Worm (Caenorhabditis elegans): Measurements from ENCODE around the gene heh-1.

heh-1 gene

DNA sequence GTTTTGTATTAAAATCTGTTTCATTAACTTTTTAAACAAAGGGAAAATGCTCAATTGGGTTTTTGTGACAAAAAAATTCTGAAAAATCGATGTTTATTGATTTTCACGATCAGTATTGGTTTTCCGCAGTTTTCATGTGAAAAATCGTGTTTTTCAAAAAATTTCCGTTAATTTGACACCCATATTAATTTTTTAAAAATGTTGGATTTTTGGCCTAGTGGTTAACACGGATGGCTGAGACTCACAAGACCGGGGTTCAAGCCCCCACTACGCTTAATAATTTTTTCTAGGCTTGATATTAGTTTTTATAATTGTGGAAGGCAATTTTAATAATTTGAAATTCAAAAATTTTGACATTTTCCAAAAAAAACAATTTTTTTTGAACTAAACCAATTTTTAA, 8.7 kb downstream of the heh-1 start:
- no peak for TF ChIP-seq sem-2 (GFP tag; optimal IDR thresholded peaks at IDR 0.05)
- TF ChIP-seq pha-4 (tag; optimal IDR thresholded peaks at IDR 0.05): no peak
- TF ChIP-seq nhr-12 (tag; optimal IDR thresholded peaks at IDR 0.05): no peak
- no peak for TF ChIP-seq drap-1 (GFP tag; optimal IDR thresholded peaks at IDR 0.05)
- TF ChIP-seq ztf-11 (tag; optimal IDR thresholded peaks at IDR 0.05): no peak
- no peak for TF ChIP-seq lsy-2 (tag; optimal IDR thresholded peaks at IDR 0.05)
- TF ChIP-seq cnd-1 (tag; optimal IDR thresholded peaks at IDR 0.05): no peak
- TF ChIP-seq ceh-43 (GFP tag; optimal IDR thresholded peaks at IDR 0.05): no peak
- TF ChIP-seq hlh-1 (tag; optimal IDR thresholded peaks at IDR 0.05): no peak

ce11 chrIII:3188564-3188963, 10.8 kb downstream of the heh-1 start:
- TF ChIP-seq flh-1 (GFP tag; optimal IDR thresholded peaks at IDR 0.05): no peak
- no peak for TF ChIP-seq snpc-4 (tag; optimal IDR thresholded peaks at IDR 0.05)
- no peak for TF ChIP-seq drap-1 (GFP tag; optimal IDR thresholded peaks at IDR 0.05)

DNA sequence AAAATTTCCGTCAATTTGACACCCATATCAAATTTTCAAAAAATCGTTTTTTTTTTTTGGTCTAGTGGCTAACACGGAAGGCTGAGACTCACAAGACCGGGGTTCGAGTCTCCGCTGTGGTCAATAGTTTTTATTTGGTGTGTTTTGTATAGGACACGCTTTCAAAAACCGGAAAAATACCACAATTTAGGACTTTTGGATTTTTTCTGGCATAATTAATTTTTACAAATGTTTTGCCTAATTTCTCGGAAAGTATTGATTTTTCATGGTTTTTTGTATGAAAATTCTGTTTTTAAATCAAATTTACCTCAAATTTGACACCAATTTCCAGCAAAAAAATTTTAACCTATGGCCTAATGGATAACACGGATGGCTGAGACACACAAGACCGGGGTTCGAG, 13.3 kb downstream of the heh-1 start, which contains the start of gene mks-1:
Gene mks-1 (plus strand): TSS at position 301 of the 400 bp plus-strand sequence.
- TF ChIP-seq zip-8 (tag; optimal IDR thresholded peaks at IDR 0.05): no peak
- TF ChIP-seq unc-120 (tag; optimal IDR thresholded peaks at IDR 0.05; ENCODE audit: poor library complexity, severe bottlenecking): no peak
- no peak for TF ChIP-seq M03D4.4 (tag; optimal IDR thresholded peaks at IDR 0.05)
- TF ChIP-seq lin-13 (tag; optimal IDR thresholded peaks at IDR 0.05): no peak
- TF ChIP-seq bed-3 (GFP tag; optimal IDR thresholded peaks at IDR 0.05): no peak
- TF ChIP-seq blmp-1 (tag; optimal IDR thresholded peaks at IDR 0.05): no peak
- TF ChIP-seq mep-1 (tag; optimal IDR thresholded peaks at IDR 0.05): no peak
- no peak for TF ChIP-seq snpc-4 (tag; optimal IDR thresholded peaks at IDR 0.05)
- no peak for TF ChIP-seq unc-62 (GFP tag; optimal IDR thresholded peaks at IDR 0.05)
- TF ChIP-seq ceh-43 (GFP tag; optimal IDR thresholded peaks at IDR 0.05): no peak
- no peak for TF ChIP-seq ces-1 (GFP tag; optimal IDR thresholded peaks at IDR 0.05)
- TF ChIP-seq elt-3 (tag; optimal IDR thresholded peaks at IDR 0.05): no peak
- TF ChIP-seq nhr-2 (tag; optimal IDR thresholded peaks at IDR 0.05): no peak
- TF ChIP-seq flh-1 (GFP tag; optimal IDR thresholded peaks at IDR 0.05): no peak

DNA sequence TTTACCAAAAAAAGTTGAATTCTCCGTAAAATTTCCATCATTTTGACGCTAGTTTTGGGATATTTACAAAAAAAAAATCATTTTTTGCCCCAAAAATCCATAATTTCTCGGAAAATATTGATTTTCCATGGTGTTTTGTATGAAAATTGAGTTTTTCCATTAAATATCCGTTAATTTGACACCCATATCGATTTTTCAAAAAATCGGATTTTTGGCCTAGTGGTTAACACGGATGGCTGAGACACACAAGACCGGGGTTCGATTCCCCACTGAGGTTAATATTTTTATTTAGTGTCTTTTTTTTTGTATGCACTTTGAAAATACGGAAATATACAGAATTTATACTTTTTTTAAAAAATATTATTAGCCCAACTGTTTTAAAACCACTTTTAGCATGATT, 14.1 kb downstream of the heh-1 start:
- TF ChIP-seq tbx-8 (GFP tag; optimal IDR thresholded peaks at IDR 0.05) (no peak), nhr-2 (tag; optimal IDR thresholded peaks at IDR 0.05) (no peak), nhr-12 (tag; optimal IDR thresholded peaks at IDR 0.05) (no peak), hlh-1 (tag; optimal IDR thresholded peaks at IDR 0.05) (no peak), mls-2 (tag; optimal IDR thresholded peaks at IDR 0.05) (no peak), elt-3 (tag; optimal IDR thresholded peaks at IDR 0.05) (no peak), ceh-83 (GFP tag; optimal IDR thresholded peaks at IDR 0.05) (no peak)

DNA sequence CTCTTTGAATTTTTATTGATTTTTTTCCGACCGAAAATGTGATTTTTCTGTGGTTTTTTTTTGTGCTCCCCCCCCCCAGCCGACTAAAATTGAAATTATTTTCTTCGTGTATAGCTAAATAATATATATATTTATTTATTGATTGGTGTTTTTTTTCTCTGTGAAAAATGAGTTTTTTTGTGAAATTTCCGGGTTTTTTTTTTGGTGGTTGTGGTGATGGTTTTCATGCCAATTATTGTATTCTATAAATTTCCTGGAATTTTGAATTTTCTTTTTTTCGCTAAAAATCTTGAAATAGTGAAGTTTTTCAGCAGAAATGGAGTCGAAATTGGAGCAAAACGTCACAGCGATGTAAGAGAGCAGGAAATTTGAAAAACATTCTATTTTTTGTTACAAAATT, 15.9 kb downstream of the heh-1 start, which contains the start of gene lmtr-5:
Gene lmtr-5 (plus strand): TSS at position 301 of the 400 bp plus-strand sequence.
- TF ChIP-seq ham-2 (GFP tag; optimal IDR thresholded peaks at IDR 0.05): no peak
- TF ChIP-seq mep-1 (tag; optimal IDR thresholded peaks at IDR 0.05): no peak
- TF ChIP-seq unc-62 (GFP tag; optimal IDR thresholded peaks at IDR 0.05): no peak
- no peak for TF ChIP-seq nhr-76 (tag; optimal IDR thresholded peaks at IDR 0.05)

DNA sequence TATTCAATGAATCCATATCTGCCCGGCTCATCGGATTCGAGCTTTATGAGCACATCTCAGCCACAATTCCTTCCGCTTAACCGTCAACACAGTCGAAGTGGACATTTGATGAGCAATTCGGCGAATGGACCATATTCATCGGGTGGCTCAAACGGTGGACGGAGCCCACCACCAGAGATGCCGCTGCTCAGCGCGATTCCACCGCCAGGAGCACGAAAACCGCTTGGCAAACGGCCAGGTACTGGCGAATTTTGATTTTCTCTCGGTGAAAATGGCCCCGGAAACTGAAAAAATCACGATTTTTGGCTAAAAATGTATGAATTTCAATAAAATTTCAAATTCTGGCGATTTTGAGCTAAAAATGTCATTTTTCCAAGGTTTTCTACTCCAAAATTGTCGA, 19.5 kb downstream of the heh-1 start:
- TF ChIP-seq elt-3 (tag; optimal IDR thresholded peaks at IDR 0.05) (no peak), sem-2 (GFP tag; optimal IDR thresholded peaks at IDR 0.05) (no peak), lsy-2 (tag; optimal IDR thresholded peaks at IDR 0.05) (no peak), hlh-1 (tag; optimal IDR thresholded peaks at IDR 0.05) (no peak), tbx-8 (GFP tag; optimal IDR thresholded peaks at IDR 0.05) (no peak), mab-5 (tag; optimal IDR thresholded peaks at IDR 0.05) (no peak), cnd-1 (tag; optimal IDR thresholded peaks at IDR 0.05) (no peak), mep-1 (tag; optimal IDR thresholded peaks at IDR 0.05) (no peak), nhr-28 (tag; optimal IDR thresholded peaks at IDR 0.05) (no peak), nhr-12 (tag; optimal IDR thresholded peaks at IDR 0.05) (no peak), ham-2 (GFP tag; optimal IDR thresholded peaks at IDR 0.05) (no peak), ceh-39 (tag; optimal IDR thresholded peaks at IDR 0.05) (no peak)

All from whole organism, mixed stage, embryonic.